Worm (Caenorhabditis elegans): ENCODE measurements around the gene afmd-1.

afmd-1 gene

DNA sequence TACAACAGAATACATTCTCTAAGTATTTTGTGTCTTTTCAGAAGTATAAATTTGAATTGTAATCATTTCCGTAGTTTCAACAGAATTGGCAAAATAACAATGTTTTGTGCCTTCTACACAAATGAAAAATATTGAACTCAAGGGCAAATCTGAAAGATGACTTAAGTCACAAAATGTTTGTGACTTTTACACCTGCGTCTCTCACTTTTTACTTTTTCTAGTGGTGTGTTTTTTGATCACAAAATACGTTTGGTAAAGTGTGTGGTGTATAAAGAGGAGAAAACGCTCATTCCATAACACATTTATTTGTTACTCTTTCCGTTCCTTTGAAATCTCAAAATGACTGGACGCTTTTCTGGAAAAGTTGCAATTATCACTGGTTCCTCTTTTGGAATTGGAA lies 16.6 kb downstream of the afmd-1 start, which contains the start of gene C06E4.3:
Gene C06E4.3 (plus strand): TSS at position 289 of the 400 bp plus-strand sequence.
- TF ChIP-seq T22C8.4 (GFP tag; IDR thresholded peaks at IDR 0.05) = no peak
- TF ChIP-seq tab-1 (GFP tag; IDR thresholded peaks at IDR 0.05) = no peak
- no peak for TF ChIP-seq cog-1 (tag; optimal IDR thresholded peaks at IDR 0.05)
- TF ChIP-seq ref-1 (GFP tag; conservative IDR thresholded peaks at IDR 0.05) = no peak
- TF ChIP-seq med-1 (GFP tag; optimal IDR thresholded peaks at IDR 0.05; ENCODE audit: insufficient read depth) = no peak
- TF ChIP-seq klf-2 (GFP tag; conservative IDR thresholded peaks at IDR 0.05) = no peak
- no peak for TF ChIP-seq ztf-29 (GFP tag; IDR thresholded peaks at IDR 0.05)
- TF ChIP-seq flt-1 (GFP tag; IDR thresholded peaks at IDR 0.05) = no peak
- TF ChIP-seq ztf-23 (GFP tag; IDR thresholded peaks at IDR 0.05) = no peak

DNA sequence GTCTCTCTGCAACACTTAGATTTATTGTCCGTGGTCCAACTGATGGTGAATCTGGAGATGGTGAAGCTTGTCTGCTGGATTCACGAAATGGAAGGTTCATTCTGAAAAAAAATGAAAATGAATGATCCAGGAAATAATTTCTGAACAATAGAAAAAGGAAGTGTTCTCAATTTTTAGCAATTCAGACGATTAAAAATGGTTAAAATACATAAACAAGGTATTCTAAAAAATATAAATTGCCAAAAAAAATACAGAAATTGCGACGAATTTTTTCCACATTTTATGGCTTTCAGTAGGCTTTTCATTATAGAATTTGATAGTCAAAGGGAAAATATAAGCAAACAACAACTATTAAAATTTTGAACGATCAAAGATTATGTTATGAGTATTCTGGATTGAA lies 19.1 kb downstream of the afmd-1 start, which contains the start of gene glb-2:
Gene glb-2 (minus strand): TSS at position 101 of the 400 bp plus-strand sequence.
- TF ChIP-seq flt-1 (GFP tag; IDR thresholded peaks at IDR 0.05) = no peak
- TF ChIP-seq klf-2 (GFP tag; conservative IDR thresholded peaks at IDR 0.05) = no peak
- no peak for TF ChIP-seq ztf-29 (GFP tag; IDR thresholded peaks at IDR 0.05)
- TF ChIP-seq med-1 (GFP tag; optimal IDR thresholded peaks at IDR 0.05; ENCODE audit: insufficient read depth) = no peak
- no peak for TF ChIP-seq tab-1 (GFP tag; IDR thresholded peaks at IDR 0.05)
- no peak for TF ChIP-seq ref-1 (GFP tag; conservative IDR thresholded peaks at IDR 0.05)
- no peak for TF ChIP-seq ztf-23 (GFP tag; IDR thresholded peaks at IDR 0.05)
- no peak for TF ChIP-seq cog-1 (tag; optimal IDR thresholded peaks at IDR 0.05)
- no peak for TF ChIP-seq T22C8.4 (GFP tag; IDR thresholded peaks at IDR 0.05)

DNA sequence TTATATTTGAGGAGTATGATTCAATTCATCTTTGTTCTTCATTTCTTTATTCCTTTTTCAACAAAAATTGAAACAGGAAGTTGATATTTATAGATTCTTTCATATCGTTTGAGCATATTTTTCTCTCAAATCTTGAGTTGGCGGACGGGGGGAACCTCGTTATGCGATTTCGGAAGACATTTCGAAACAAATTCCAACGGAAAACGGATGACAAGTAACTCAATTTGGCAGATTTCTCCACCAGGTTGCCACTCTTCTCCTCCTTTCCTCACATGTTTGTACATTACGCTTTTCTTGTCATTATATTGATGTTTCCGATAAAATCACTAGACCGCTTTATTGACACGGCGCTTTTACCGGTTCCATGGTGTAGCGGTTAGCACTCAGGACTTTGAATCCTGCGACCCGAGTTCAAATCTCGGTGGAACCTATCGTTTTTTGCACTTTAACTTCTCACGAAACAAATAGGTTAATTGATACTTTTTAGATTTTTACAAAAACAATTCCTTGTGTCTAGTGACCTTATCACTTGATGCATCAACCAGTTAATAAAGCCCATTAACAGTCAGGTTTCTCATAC lies 31.0 kb downstream of the afmd-1 start:
- TF ChIP-seq klf-2 (GFP tag; conservative IDR thresholded peaks at IDR 0.05) = no peak
- TF ChIP-seq ztf-29 (GFP tag; IDR thresholded peaks at IDR 0.05) = no peak
- no peak for TF ChIP-seq med-1 (GFP tag; optimal IDR thresholded peaks at IDR 0.05; ENCODE audit: insufficient read depth)
- no peak for TF ChIP-seq ref-1 (GFP tag; conservative IDR thresholded peaks at IDR 0.05)
- TF ChIP-seq tab-1 (GFP tag; IDR thresholded peaks at IDR 0.05) = no peak
- TF ChIP-seq cog-1 (tag; optimal IDR thresholded peaks at IDR 0.05) = no peak
- no peak for TF ChIP-seq ztf-23 (GFP tag; IDR thresholded peaks at IDR 0.05)

DNA sequence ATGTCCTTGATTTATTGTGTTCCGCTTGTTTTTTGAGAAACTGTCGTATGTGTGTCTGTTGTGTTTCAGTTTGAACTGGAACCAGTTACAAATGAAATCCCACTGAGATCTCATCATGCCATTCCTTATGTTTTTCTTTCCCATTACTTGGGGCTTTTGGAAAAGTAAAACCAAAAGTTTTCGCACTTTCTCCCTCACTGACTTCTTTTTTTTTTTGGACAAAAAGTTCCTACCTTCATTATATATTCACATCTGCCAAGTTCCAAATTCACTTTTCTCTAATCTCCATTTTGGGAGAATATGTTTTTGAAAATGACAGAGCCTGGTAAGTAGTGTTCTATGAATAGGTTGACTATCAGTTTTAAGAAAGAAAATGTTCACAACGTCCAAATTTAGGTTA lies 32.6 kb downstream of the afmd-1 start, which contains the start of gene C06E4.2:
Gene C06E4.2 (plus strand): TSS at position 301 of the 400 bp plus-strand sequence.
- TF ChIP-seq med-1 (GFP tag; optimal IDR thresholded peaks at IDR 0.05; ENCODE audit: insufficient read depth) = no peak

DNA sequence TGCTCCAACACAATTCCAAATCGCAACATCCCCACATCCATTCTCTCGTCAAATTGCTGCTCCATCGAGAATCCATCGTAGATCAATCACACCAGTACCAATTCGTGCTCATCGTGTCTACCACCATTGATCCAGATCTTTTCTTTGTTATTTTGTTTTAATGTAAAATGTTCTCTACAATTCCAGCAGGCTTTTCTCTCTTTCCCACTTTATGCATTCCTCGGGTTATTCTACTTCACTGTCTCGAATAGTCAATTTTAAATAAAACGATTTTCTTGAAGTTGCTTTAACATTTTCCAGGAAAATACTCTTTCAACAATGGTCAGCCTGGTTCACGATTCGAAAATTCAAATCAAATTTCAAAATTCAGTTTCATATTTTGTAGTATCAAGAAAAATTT lies 38.9 kb downstream of the afmd-1 start, which contains the start of gene C06E4.1:
Gene C06E4.1 (plus strand): TSS at position 301 of the 400 bp plus-strand sequence.
- TF ChIP-seq ztf-23 (GFP tag; IDR thresholded peaks at IDR 0.05) (no peak), flt-1 (GFP tag; IDR thresholded peaks at IDR 0.05) (no peak), med-1 (GFP tag; optimal IDR thresholded peaks at IDR 0.05; ENCODE audit: insufficient read depth) (no peak), klf-2 (GFP tag; conservative IDR thresholded peaks at IDR 0.05) (no peak), ref-1 (GFP tag; conservative IDR thresholded peaks at IDR 0.05) (no peak), cog-1 (tag; optimal IDR thresholded peaks at IDR 0.05) (no peak)

DNA sequence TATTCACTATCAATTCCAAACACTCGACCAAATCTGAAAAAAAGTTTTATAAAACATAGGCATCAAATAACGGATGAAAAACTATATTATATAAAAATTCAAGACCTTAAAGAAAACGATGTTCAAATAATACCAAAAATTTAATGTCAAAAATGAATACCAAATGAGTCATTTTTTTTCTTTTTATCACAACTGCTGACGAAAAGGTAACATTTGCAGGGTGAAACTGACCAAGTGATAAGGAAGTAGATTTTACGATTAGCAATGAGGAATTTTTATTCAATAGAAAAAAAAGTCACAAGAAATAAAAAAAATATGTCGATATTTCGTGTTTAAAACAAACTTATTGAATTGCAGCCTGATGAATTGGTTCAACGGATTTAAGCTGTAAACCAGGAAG lies 41.8 kb downstream of the afmd-1 start, which contains the start of gene C06E4.8:
Gene C06E4.8 (minus strand): TSS at position 37 of the 400 bp plus-strand sequence.
- TF ChIP-seq ztf-29 (GFP tag; IDR thresholded peaks at IDR 0.05) = no peak

DNA sequence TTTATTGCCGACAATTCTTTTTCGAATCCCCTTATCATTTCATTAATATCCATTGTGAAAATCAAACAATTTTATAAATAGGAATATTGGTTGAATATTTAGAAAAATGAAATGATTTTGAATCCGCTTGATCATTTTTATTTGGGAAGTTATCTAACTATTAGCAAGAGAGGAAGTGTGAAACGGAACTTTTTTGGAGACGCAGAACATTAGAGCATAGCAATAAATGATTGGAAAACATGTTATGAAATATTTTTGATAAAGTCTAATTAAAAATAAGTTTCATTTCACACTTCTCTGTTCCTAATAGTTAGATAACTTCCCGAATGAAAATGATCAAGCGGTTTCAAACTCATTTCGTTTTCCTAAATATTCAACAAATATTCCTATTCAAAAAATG lies 43.4 kb downstream of the afmd-1 start, which contains the start of gene F42C5.3:
Gene F42C5.3 (minus strand): TSS at position 101 of the 400 bp plus-strand sequence.
- TF ChIP-seq klf-2 (GFP tag; conservative IDR thresholded peaks at IDR 0.05) (no peak), ztf-23 (GFP tag; IDR thresholded peaks at IDR 0.05) (no peak), med-1 (GFP tag; optimal IDR thresholded peaks at IDR 0.05; ENCODE audit: insufficient read depth) (no peak), tab-1 (GFP tag; IDR thresholded peaks at IDR 0.05) (no peak), T22C8.4 (GFP tag; IDR thresholded peaks at IDR 0.05) (no peak), flt-1 (GFP tag; IDR thresholded peaks at IDR 0.05) (no peak), cog-1 (tag; optimal IDR thresholded peaks at IDR 0.05) (no peak), ref-1 (GFP tag; conservative IDR thresholded peaks at IDR 0.05) (no peak), ztf-29 (GFP tag; IDR thresholded peaks at IDR 0.05) (no peak)

DNA sequence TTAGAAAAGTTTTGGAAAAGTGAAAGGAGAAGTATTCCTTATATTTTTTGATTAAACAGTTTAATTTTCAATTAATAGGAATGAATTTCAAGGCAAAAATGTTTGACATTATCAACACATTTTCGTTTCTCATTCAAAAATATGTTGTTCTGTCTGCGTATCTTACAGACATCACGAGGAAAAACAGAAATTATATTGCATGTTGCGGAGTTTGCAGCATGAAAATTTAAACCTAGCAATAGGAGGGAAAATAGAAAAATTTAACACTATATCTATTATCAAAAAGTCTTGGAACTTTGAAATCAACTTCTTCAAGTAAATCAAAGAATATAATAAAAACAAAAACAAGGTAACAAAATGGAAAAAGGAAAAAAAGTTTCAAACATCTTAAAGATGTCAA lies 47.0 kb downstream of the afmd-1 start:
- TF ChIP-seq flt-1 (GFP tag; IDR thresholded peaks at IDR 0.05) (no peak), ref-1 (GFP tag; conservative IDR thresholded peaks at IDR 0.05) (no peak), ztf-23 (GFP tag; IDR thresholded peaks at IDR 0.05) (no peak), tab-1 (GFP tag; IDR thresholded peaks at IDR 0.05) (no peak)

DNA sequence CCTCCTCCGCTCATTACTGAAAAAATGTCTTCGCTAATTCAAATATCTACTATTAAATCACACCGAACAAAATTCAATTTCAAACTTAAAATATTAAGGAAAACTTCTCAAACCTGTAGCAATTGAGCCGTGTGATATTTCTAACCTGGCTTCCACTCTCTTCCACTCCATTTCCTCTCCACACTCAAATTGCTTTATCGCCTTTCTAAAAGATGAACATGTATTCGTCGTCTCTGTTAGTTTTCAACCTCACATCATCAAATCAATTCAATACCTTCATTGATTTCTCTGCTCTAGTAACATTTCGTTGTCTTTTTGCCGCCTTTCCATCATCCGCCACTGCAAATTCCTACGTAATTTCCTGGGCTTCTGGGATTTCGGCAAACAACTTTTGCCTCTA lies 47.9 kb downstream of the afmd-1 start, which contains the start of gene F42C5.4:
Gene F42C5.4 (minus strand): TSS at position 171 of the 400 bp plus-strand sequence.
- no peak for TF ChIP-seq flt-1 (GFP tag; IDR thresholded peaks at IDR 0.05)
- no peak for TF ChIP-seq T22C8.4 (GFP tag; IDR thresholded peaks at IDR 0.05)
- TF ChIP-seq ztf-29 (GFP tag; IDR thresholded peaks at IDR 0.05) = no peak
- no peak for TF ChIP-seq med-1 (GFP tag; optimal IDR thresholded peaks at IDR 0.05; ENCODE audit: insufficient read depth)
- TF ChIP-seq cog-1 (tag; optimal IDR thresholded peaks at IDR 0.05) = no peak
- TF ChIP-seq tab-1 (GFP tag; IDR thresholded peaks at IDR 0.05) = no peak
- TF ChIP-seq ztf-23 (GFP tag; IDR thresholded peaks at IDR 0.05) = no peak
- TF ChIP-seq ref-1 (GFP tag; conservative IDR thresholded peaks at IDR 0.05) = no peak
- no peak for TF ChIP-seq klf-2 (GFP tag; conservative IDR thresholded peaks at IDR 0.05)

DNA sequence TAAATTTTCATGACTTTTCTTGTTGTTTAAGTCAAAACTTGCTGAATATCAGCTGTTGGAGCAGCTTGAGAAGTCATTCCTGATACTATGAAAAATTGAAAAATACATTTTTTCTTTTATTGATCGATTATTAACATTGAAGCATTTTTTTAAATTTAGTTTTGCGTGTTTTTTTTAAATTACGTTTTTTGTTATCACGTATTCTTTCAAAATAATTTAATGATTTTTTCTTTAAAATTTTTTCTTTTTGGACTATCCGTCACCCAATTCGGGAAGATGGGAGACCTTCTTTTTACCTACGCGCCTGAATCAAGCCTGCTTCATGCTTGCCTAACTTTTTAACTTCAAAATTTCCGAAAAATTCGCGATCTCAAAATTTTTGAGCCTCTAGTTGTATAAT lies 50.1 kb downstream of the afmd-1 start, which contains the start of gene F42C5.5:
Gene F42C5.5 (minus strand): TSS at position 101 of the 400 bp plus-strand sequence.
- TF ChIP-seq med-1 (GFP tag; optimal IDR thresholded peaks at IDR 0.05; ENCODE audit: insufficient read depth) (no peak), ref-1 (GFP tag; conservative IDR thresholded peaks at IDR 0.05) (no peak), flt-1 (GFP tag; IDR thresholded peaks at IDR 0.05) (no peak), klf-2 (GFP tag; conservative IDR thresholded peaks at IDR 0.05) (no peak), T22C8.4 (GFP tag; IDR thresholded peaks at IDR 0.05) (no peak), cog-1 (tag; optimal IDR thresholded peaks at IDR 0.05) (no peak), ztf-29 (GFP tag; IDR thresholded peaks at IDR 0.05) (no peak), ztf-23 (GFP tag; IDR thresholded peaks at IDR 0.05) (no peak), tab-1 (GFP tag; IDR thresholded peaks at IDR 0.05) (no peak)
